Worm (Caenorhabditis elegans): ENCODE results near the gene clec-7.

- TF ChIP-seq nhr-11 (tag; optimal IDR thresholded peaks at IDR 0.05) (no peak), nhr-237 (tag; optimal IDR thresholded peaks at IDR 0.05) (no peak), nhr-76 (tag; optimal IDR thresholded peaks at IDR 0.05) (no peak), ama-1 (optimal IDR thresholded peaks at IDR 0.05) (no peak), ceh-16 (tag; optimal IDR thresholded peaks at IDR 0.05) (no peak), lin-39 (tag; optimal IDR thresholded peaks at IDR 0.05) (no peak)
Measured at ce11 chrV:7320909-7321308, 7.3 kb upstream of the clec-7 start, which contains the start of gene lmd-4.
